Worm (Caenorhabditis elegans) whole organism, young adult: Measurements from ENCODE around the gene hlh-4.

ENCODE experiments used
- F57C9.4 ChIP-seq: sonication (generic microtip); optimal IDR thresholded peaks from 2 replicates; lab custom pipeline; 2017; ENCODE audit warnings: mild to moderate bottlenecking, missing genetic modification characterization, missing compliant biosample characterization
- dpl-1 ChIP-seq: fragments of 150-350 bp; optimal IDR thresholded peaks from 2 replicates; lab custom pipeline; 2014; ENCODE audit warnings: missing biosample characterization, missing genetic modification reagents, missing genetic modification characterization
- nhr-27 ChIP-seq: fragments of 200-800 bp; sonication (Bioruptor generic); optimal IDR thresholded peaks from 2 replicates; lab custom pipeline; 2018; ENCODE audit warnings: mild to moderate bottlenecking, missing genetic modification characterization, moderate library complexity, missing compliant biosample characterization
- pha-4 ChIP-seq: fragments of 150-350 bp; sonication (generic microtip); optimal IDR thresholded peaks from 2 replicates; lab custom pipeline; 2014; ENCODE audit warnings: missing biosample characterization, missing genetic modification reagents, missing genetic modification characterization
- snpc-4 ChIP-seq, 5 experiments: fragments of 150-350 bp in 1 of 5; sonication (generic microtip) in 4 of 5; optimal IDR thresholded peaks; 2 replicates each; lab custom pipeline; 2014 to 2018; ENCODE audit warnings: missing genetic modification characterization in 5 of 5, missing biosample characterization in 3 of 5, antibody characterized with exemption in 2 of 5, mild to moderate bottlenecking in 2 of 5, missing compliant biosample characterization in 2 of 5, missing genotype in 2 of 5, moderate library complexity in 2 of 5, missing genetic modification reagents in 1 of 5
- somi-1 ChIP-seq: fragments of 200-800 bp; sonication (Bioruptor generic); optimal IDR thresholded peaks from 2 replicates; lab custom pipeline; 2018; ENCODE audit warnings: mild to moderate bottlenecking, missing genetic modification characterization, missing compliant biosample characterization
- tbx-9 ChIP-seq: sonication (generic microtip); optimal IDR thresholded peaks from 2 replicates; lab custom pipeline; 2016; ENCODE audit warnings: borderline replicate concordance, missing genetic modification characterization, inconsistent platforms, missing compliant biosample characterization
- zim-3 ChIP-seq: sonication (generic microtip); optimal IDR thresholded peaks from 2 replicates; lab custom pipeline; 2017; ENCODE audit warnings: mild to moderate bottlenecking, missing genetic modification characterization, moderate library complexity, missing compliant biosample characterization

DNA sequence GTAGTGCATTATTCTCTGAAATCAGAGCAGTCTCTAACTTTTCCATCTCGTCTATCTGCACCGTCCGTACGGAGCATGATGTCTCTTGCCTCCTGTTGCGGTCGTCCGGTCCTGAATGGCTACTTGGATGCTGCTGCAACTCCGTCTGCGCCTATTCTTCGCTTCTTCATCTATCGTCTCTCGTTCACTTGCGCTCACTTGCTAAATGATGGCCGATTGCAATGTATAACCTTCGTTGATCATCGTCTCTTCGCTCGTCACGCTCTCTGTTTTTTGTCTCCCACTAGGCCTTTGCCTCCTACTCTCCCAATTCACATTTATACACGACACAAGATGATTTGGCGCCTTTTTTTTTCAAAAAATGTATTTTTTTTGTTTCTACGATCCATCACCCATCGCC, 41.5 kb downstream of the hlh-4 start:
- no peak for TF ChIP-seq zim-3 (tag; lab: Kevin White, UChicago)
- TF ChIP-seq pha-4 (tag; lab: Kevin White, UChicago), result no peak
- TF ChIP-seq tbx-9, result no peak
- no peak for TF ChIP-seq dpl-1 (GFP tag; lab: Kevin White, UChicago)
- no peak for TF ChIP-seq snpc-4 (GFP tag; optimal IDR thresholded peaks at IDR 0.05; lab: Kevin White, UChicago)
- TF ChIP-seq snpc-4 (tag; optimal IDR thresholded peaks at IDR 0.05; lab: Kevin White, UChicago), result peak in 2 of 4 experiments; percentile 28 to 56
- TF ChIP-seq somi-1 (GFP tag; lab: Kevin White, UChicago), result no peak
- TF ChIP-seq F57C9.4 (tag; lab: Kevin White, UChicago), result no peak
- no peak for TF ChIP-seq nhr-27
